Worm (Caenorhabditis elegans): ENCODE data around the gene Y7A5A.7.

DNA sequence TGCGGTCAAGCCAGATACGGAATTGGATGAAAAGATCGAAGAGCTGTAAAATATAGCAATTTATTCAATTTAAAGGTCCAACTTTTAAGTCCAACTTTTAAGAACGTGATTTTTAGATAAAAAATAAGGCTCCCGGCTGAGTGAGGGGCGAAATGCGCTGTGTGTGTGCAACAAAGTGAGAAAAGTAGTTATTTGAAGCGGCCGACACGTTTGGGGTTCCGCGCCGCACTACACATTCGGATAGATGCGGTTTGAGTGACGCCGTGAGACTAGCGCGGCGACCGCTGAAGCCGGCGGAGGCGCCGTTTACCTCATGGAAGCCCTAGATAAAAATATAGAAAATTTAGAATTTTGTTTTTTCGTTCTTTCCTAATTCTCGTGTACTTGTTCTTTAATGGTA is 33.2 kb downstream of the Y7A5A.7 start:
- TF ChIP-seq hnd-1 (tag; optimal IDR thresholded peaks at IDR 0.05), result no peak
- no peak for TF ChIP-seq F13C5.2 (tag; optimal IDR thresholded peaks at IDR 0.05)
- TF ChIP-seq pes-1 (GFP tag; IDR thresholded peaks at IDR 0.05), result no peak
- no peak for TF ChIP-seq aly-1 (tag; optimal IDR thresholded peaks at IDR 0.05)
- no peak for TF ChIP-seq ama-1 (optimal IDR thresholded peaks at IDR 0.05)
- no peak for TF ChIP-seq scrt-1 (GFP tag; IDR thresholded peaks at IDR 0.05)
- TF ChIP-seq hmg-4 (GFP tag; optimal IDR thresholded peaks at IDR 0.05), result no peak
- no peak for TF ChIP-seq B0310.2 (tag; optimal IDR thresholded peaks at IDR 0.05)
- TF ChIP-seq ets-7 (tag; optimal IDR thresholded peaks at IDR 0.05), result no peak

Measured in whole organism, early embryonic.